ENCODE assay signal across 3 worm cellular contexts in the genomic region with DNA sequence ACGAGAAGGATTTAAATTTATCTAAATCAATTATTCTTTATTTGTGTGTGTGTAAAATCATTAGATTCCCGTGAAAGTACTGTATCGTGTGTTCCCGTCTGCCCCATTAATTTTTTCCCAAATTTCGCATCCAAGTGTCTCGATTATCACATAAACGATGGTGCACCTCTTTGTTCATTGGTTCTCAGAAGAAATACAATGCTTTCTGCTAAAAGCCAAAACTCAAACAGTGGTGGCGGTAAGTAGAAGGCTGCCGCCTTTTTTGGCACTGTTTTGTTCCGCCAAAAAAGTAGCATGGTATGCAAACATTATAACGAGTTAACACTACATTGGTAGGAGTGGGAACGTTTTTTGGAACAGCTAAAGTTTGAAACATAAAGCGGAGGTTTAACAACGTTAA.
A peak's percentile ranks its signal among the peaks of the same experiment; 100 is the strongest.
TF ChIP-seq lines count a peak whose summit lies in the region.

No protein-coding gene starts in this region.

TF ChIP-seq in whole organism, L4 larva, 104 proteins besides CTCF, POLR2A, EP300 and RAD21:
- peak; percentile 9 for TF ChIP-seq F49E8.2 (tag; optimal IDR thresholded peaks at IDR 0.05; lab: Kevin White, UChicago; ENCODE audit: borderline replicate concordance)
- TF ChIP-seq aly-2 (tag; optimal IDR thresholded peaks at IDR 0.05; lab: Kevin White, UChicago), result no peak
- TF ChIP-seq lin-38 (GFP tag; IDR thresholded peaks at IDR 0.05; lab: Robert Waterston, UW), result peak; percentile 38

TF ChIP-seq in whole organism, early embryonic, 17 proteins besides CTCF, POLR2A, EP300 and RAD21:
- no peak for TF ChIP-seq aly-1 (tag; optimal IDR thresholded peaks at IDR 0.05; lab: Kevin White, UChicago)
- TF ChIP-seq ama-1 (optimal IDR thresholded peaks at IDR 0.05; lab: Kevin White, UChicago), result peak; percentile 22

TF ChIP-seq in whole organism, young adult, 124 proteins besides CTCF, POLR2A, EP300 and RAD21:
- TF ChIP-seq ekl-4 (GFP tag; IDR thresholded peaks at IDR 0.05; lab: Robert Waterston, UW) (0 out of 2 replicates have a peak, but pooled peaks have one; percentile 33), cebp-2 (GFP tag; IDR thresholded peaks at IDR 0.05; lab: Robert Waterston, UW) (0 out of 2 replicates have a peak, but pooled peaks have one; percentile 57), hrde-1 (tag; optimal IDR thresholded peaks at IDR 0.05; lab: Kevin White, UChicago; ENCODE audit: borderline replicate concordance) (peak; percentile 80), D2030.7 (GFP tag; IDR thresholded peaks at IDR 0.05; lab: Robert Waterston, UW) (peak; percentile 28; the same call in 1 of the 2 replicates), nhr-120 (GFP tag; IDR thresholded peaks at IDR 0.05; lab: Robert Waterston, UW) (no peak), F37B4.10 (GFP tag; IDR thresholded peaks at IDR 0.05; lab: Robert Waterston, UW) (0 out of 2 replicates have a peak, but pooled peaks have one; percentile 19), pbrm-1 (GFP tag; IDR thresholded peaks at IDR 0.05; lab: Robert Waterston, UW) (no peak), nfya-2 (GFP tag; IDR thresholded peaks at IDR 0.05; lab: Robert Waterston, UW) (no peak), lsl-1 (GFP tag; optimal IDR thresholded peaks at IDR 0.05; lab: Kevin White, UChicago) (peak; percentile 10), athp-1 (tag; optimal IDR thresholded peaks at IDR 0.05; lab: Kevin White, UChicago) (peak; percentile 43), hsf-1 (GFP tag; IDR thresholded peaks at IDR 0.05; lab: Robert Waterston, UW) (peak; percentile 72; the same call in 1 of the 2 replicates), ztf-25 (GFP tag; IDR thresholded peaks at IDR 0.05; lab: Robert Waterston, UW) (0 out of 2 replicates have a peak, but pooled peaks have one; percentile 63), attf-6 (GFP tag; IDR thresholded peaks at IDR 0.05; lab: Robert Waterston, UW) (peak; percentile 62; the same call in 1 of the 2 replicates), madf-6 (GFP tag; IDR thresholded peaks at IDR 0.05; lab: Robert Waterston, UW) (peak; percentile 36; the same call in 1 of the 2 replicates), ztf-18 (tag; optimal IDR thresholded peaks at IDR 0.05; lab: Kevin White, UChicago) (no peak), B0336.3 (GFP tag; IDR thresholded peaks at IDR 0.05; lab: Robert Waterston, UW) (peak; percentile 75), efl-1 (GFP tag; optimal IDR thresholded peaks at IDR 0.05; lab: Kevin White, UChicago) (no peak), ceh-79 (tag; optimal IDR thresholded peaks at IDR 0.05; lab: Kevin White, UChicago) (peak; percentile 28), him-1 (tag; optimal IDR thresholded peaks at IDR 0.05; lab: Kevin White, UChicago) (peak; percentile 36), ztf-3 (GFP tag; optimal IDR thresholded peaks at IDR 0.05; lab: Kevin White, UChicago) (no peak), nfyb-1 (GFP tag; IDR thresholded peaks at IDR 0.05; lab: Robert Waterston, UW) (0 out of 2 replicates have a peak, but pooled peaks have one; percentile 53), lin-26 (GFP tag; IDR thresholded peaks at IDR 0.05; lab: Robert Waterston, UW) (peak; percentile 64; the same call in 1 of the 2 replicates), snpc-4 (GFP tag; optimal IDR thresholded peaks at IDR 0.05; lab: Kevin White, UChicago) (no peak), snpc-4 (tag; optimal IDR thresholded peaks at IDR 0.05; lab: Kevin White, UChicago) (peak in 1 of 4 experiments; percentile 15), unc-130 (GFP tag; optimal IDR thresholded peaks at IDR 0.05; lab: Kevin White, UChicago) (peak; percentile 17)
TF ChIP-seq in whole organism, young adult: peak in this region for 18.

Comparison
In these comparisons a context has a peak if more than half of its experiments do, and no peak if none do; other contexts are left out.
1. Of the 7 proteins assayed by ChIP-seq in both whole organism, young adult and whole organism, L4 larva: peak only in whole organism, young adult: unc-130; only in whole organism, L4 larva: F49E8.2; in both: none; in neither: 4; mixed calls (peak in some experiments, not most) for 1.